Fruit fly (Drosophila melanogaster) whole organism, embryonic: ENCODE measurements around the gene CG5665.

ENCODE experiments used
- Awh ChIP-seq: fragments of 200-800 bp; sonication (Bioruptor generic); IDR thresholded peaks from 2 replicates; pipeline ENCODE4, ENCODE4 v1.3.6; 2022; ENCODE audit warnings: missing biosample characterization, missing genetic modification characterization
- B-H1 ChIP-seq: fragments of 200-800 bp; sonication (Bioruptor generic); IDR thresholded peaks from 3 replicates; pipeline ENCODE4 v1.3.6; 2022; ENCODE audit warnings: missing biosample characterization, missing genetic modification characterization
- CG12236 ChIP-seq: fragments of 200-800 bp; sonication (Bioruptor generic); optimal IDR thresholded peaks from 2 replicates; lab custom pipeline; 2016; ENCODE audit warnings: missing biosample characterization, missing genetic modification characterization
- CG17385 ChIP-seq: fragments of 200-800 bp; sonication (Bioruptor generic); optimal IDR thresholded peaks from 3 replicates; lab custom pipeline; 2018; ENCODE audit warnings: missing biosample characterization, mild to moderate bottlenecking, missing genetic modification characterization
- CG1792 ChIP-seq: fragments of 200-800 bp; sonication (Bioruptor generic); optimal IDR thresholded peaks from 2 replicates; lab custom pipeline; 2016; ENCODE audit warnings: missing biosample characterization, missing genetic modification characterization
- CG2120 ChIP-seq: fragments of 200-800 bp; sonication (Bioruptor generic); optimal IDR thresholded peaks from 3 replicates; lab custom pipeline; 2016; ENCODE audit warnings: missing biosample characterization, missing genetic modification characterization
- CG32772 ChIP-seq: fragments of 200-800 bp; sonication (Bioruptor generic); IDR thresholded peaks from 2 replicates; pipeline ENCODE4 v1.3.6; 2022; ENCODE audit warnings: missing biosample characterization, missing genetic modification characterization
- CG4360 ChIP-seq: fragments of 200-800 bp; sonication (Bioruptor generic); IDR thresholded peaks from 2 replicates; pipeline ENCODE4 v1.3.6; 2022; ENCODE audit warnings: missing biosample characterization, missing genetic modification characterization
- CG5180 ChIP-seq: fragments of 200-800 bp; sonication (Bioruptor generic); optimal IDR thresholded peaks from 3 replicates; lab custom pipeline; 2017; ENCODE audit warnings: missing biosample characterization, missing genetic modification characterization, mild to moderate bottlenecking, moderate library complexity, missing genetic modification reagents
- CG6791 ChIP-seq: fragments of 200-800 bp; sonication (Bioruptor generic); IDR thresholded peaks from 3 replicates; pipeline ENCODE4 v1.3.6; 2022; ENCODE audit warnings: missing biosample characterization, missing genetic modification characterization; ENCODE audit not compliant: partially characterized antibody
- CG7357 ChIP-seq: fragments of 200-800 bp; sonication (Bioruptor generic); IDR thresholded peaks from 3 replicates; pipeline ENCODE4 v1.3.6; 2022; ENCODE audit warnings: missing biosample characterization, missing genetic modification characterization
- CG8359 ChIP-seq: fragments of 200-800 bp; sonication (Bioruptor generic); optimal IDR thresholded peaks from 2 replicates; lab custom pipeline; 2017; ENCODE audit warnings: missing biosample characterization, mild to moderate bottlenecking, missing genetic modification characterization, borderline replicate concordance
- Dad ChIP-seq: fragments of 200-800 bp; sonication (Bioruptor generic); optimal IDR thresholded peaks from 3 replicates; lab custom pipeline; 2016; ENCODE audit warnings: missing biosample characterization, missing genetic modification characterization
- Dip3 ChIP-seq: fragments of 200-800 bp; sonication (Bioruptor generic); optimal IDR thresholded peaks from 3 replicates; lab custom pipeline; 2016; ENCODE audit warnings: missing biosample characterization, missing genetic modification characterization
- GATAe ChIP-seq: fragments of 200-800 bp; sonication (Bioruptor generic); conservative IDR thresholded peaks from 2 replicates; pipeline ENCODE4 v1.3.6; 2022; ENCODE audit warnings: missing biosample characterization, missing genetic modification characterization
- HmgD ChIP-seq: fragments of 200-800 bp; sonication (Bioruptor generic); optimal IDR thresholded peaks from 3 replicates; lab custom pipeline; 2016; ENCODE audit warnings: missing biosample characterization, missing genetic modification characterization
- Hmx ChIP-seq: fragments of 200-800 bp; sonication (Bioruptor generic); optimal IDR thresholded peaks from 2 replicates; lab custom pipeline; 2016; ENCODE audit warnings: missing biosample characterization, missing genetic modification characterization
- Jarid2 ChIP-seq: fragments of 200-800 bp; sonication (Bioruptor generic); optimal IDR thresholded peaks from 3 replicates; lab custom pipeline; 2017; ENCODE audit warnings: mild to moderate bottlenecking, missing biosample characterization, missing genetic modification reagents, missing genetic modification characterization
- MTF-1 ChIP-seq: fragments of 200-800 bp; sonication (Bioruptor generic); optimal IDR thresholded peaks from 2 replicates; lab custom pipeline; 2018; ENCODE audit warnings: missing biosample characterization, mild to moderate bottlenecking, missing genetic modification characterization, borderline replicate concordance
- Nf-YB ChIP-seq: fragments of 200-800 bp; sonication (Bioruptor generic); optimal IDR thresholded peaks from 3 replicates; lab custom pipeline; 2019; ENCODE audit warnings: missing biosample characterization, mild to moderate bottlenecking, missing genetic modification characterization, moderate library complexity
- Oaz ChIP-seq: fragments of 200-800 bp; sonication (Bioruptor generic); IDR thresholded peaks from 2 replicates; pipeline ENCODE4 v1.3.6; 2022; ENCODE audit warnings: missing biosample characterization, missing genetic modification characterization
- Rfx ChIP-seq: fragments of 200-800 bp; sonication (Bioruptor generic); IDR thresholded peaks from 2 replicates; pipeline ENCODE4 v1.3.6; 2022; ENCODE audit warnings: missing biosample characterization, missing genetic modification characterization
- Rx ChIP-seq: fragments of 200-800 bp; sonication (Bioruptor generic); IDR thresholded peaks from 2 replicates; pipeline ENCODE4 v1.3.6; 2022; ENCODE audit warnings: missing biosample characterization, missing genetic modification characterization
- Trl ChIP-seq, 3 experiments: fragments of >200 bp in 2 of 3; fragments of 200-800 bp in 1 of 3; sonication (Bioruptor generic) in 1 of 3; optimal IDR thresholded peaks; 2 replicates in 1 of 3; 3 replicates in 2 of 3; lab custom pipeline; 2016 to 2017; ENCODE audit warnings: missing biosample characterization in 1 of 3, missing genetic modification characterization in 1 of 3
- Xbp1 ChIP-seq: fragments of 200-800 bp; sonication (Bioruptor generic); optimal IDR thresholded peaks from 3 replicates; lab custom pipeline; 2016; ENCODE audit warnings: missing biosample characterization, mild to moderate bottlenecking, missing genetic modification characterization
- Xrp1 ChIP-seq: fragments of 200-800 bp; sonication (Bioruptor generic); IDR thresholded peaks from 2 replicates; pipeline ENCODE4 v1.3.6; 2022; ENCODE audit warnings: missing biosample characterization, missing genetic modification characterization
- bbx ChIP-seq: fragments of 200-800 bp; sonication (Bioruptor generic); IDR thresholded peaks from 2 replicates; pipeline ENCODE4 v1.3.6; 2022; ENCODE audit warnings: missing biosample characterization, missing genetic modification characterization; ENCODE audit not compliant: partially characterized antibody
- bowl ChIP-seq: fragments of 200-800 bp; sonication (Bioruptor generic); IDR thresholded peaks from 2 replicates; pipeline ENCODE4 v1.3.6; 2022; ENCODE audit warnings: missing biosample characterization, missing genetic modification characterization
- cas ChIP-seq: fragments of 200-800 bp; sonication (Bioruptor generic); IDR thresholded peaks from 2 replicates; pipeline ENCODE4 v1.3.6; 2022; ENCODE audit warnings: missing biosample characterization, missing genetic modification characterization
- cato ChIP-seq: fragments of 200-800 bp; sonication (Bioruptor generic); optimal IDR thresholded peaks from 2 replicates; lab custom pipeline; 2016; ENCODE audit warnings: missing biosample characterization, missing genetic modification characterization, borderline replicate concordance
- cg ChIP-seq: fragments of 200-800 bp; sonication (Bioruptor generic); optimal IDR thresholded peaks from 3 replicates; lab custom pipeline; 2019; ENCODE audit warnings: missing biosample characterization, mild to moderate bottlenecking, missing genetic modification characterization, moderate library complexity
- chinmo ChIP-seq: fragments of 200-800 bp; sonication (Bioruptor generic); IDR thresholded peaks from 4 replicates; pipeline ENCODE4 v1.3.6; 2022; ENCODE audit warnings: missing biosample characterization, missing genetic modification characterization; ENCODE audit not compliant: partially characterized antibody
- danr ChIP-seq: fragments of 200-800 bp; sonication (Bioruptor generic); IDR thresholded peaks from 2 replicates; pipeline ENCODE4 v1.3.6; 2022; ENCODE audit warnings: missing biosample characterization, missing genetic modification characterization
- dm ChIP-seq: fragments of 200-800 bp; sonication (Bioruptor generic); optimal IDR thresholded peaks from 3 replicates; lab custom pipeline; 2016; ENCODE audit warnings: missing biosample characterization, missing genetic modification characterization
- exex ChIP-seq: fragments of 200-800 bp; sonication (Bioruptor generic); optimal IDR thresholded peaks from 4 replicates; lab custom pipeline; 2018; ENCODE audit warnings: missing biosample characterization, mild to moderate bottlenecking, missing genetic modification characterization, moderate library complexity
- fu2 ChIP-seq: fragments of 200-800 bp; sonication (Bioruptor generic); optimal IDR thresholded peaks from 2 replicates; lab custom pipeline; 2016; ENCODE audit warnings: missing biosample characterization, missing genetic modification characterization
- gem ChIP-seq: fragments of 200-800 bp; sonication (Bioruptor generic); optimal IDR thresholded peaks from 2 replicates; lab custom pipeline; 2019; ENCODE audit warnings: missing biosample characterization, mild to moderate bottlenecking, missing genetic modification characterization, moderate library complexity
- grn ChIP-seq: fragments of 200-800 bp; sonication (Bioruptor generic); optimal IDR thresholded peaks from 3 replicates; lab custom pipeline; 2017; ENCODE audit warnings: missing biosample characterization, missing genetic modification characterization
- ind ChIP-seq: fragments of 200-800 bp; sonication (Bioruptor generic); optimal IDR thresholded peaks from 3 replicates; lab custom pipeline; 2016; ENCODE audit warnings: missing biosample characterization, missing genetic modification characterization
- inv ChIP-seq: fragments of 200-800 bp; sonication (Bioruptor generic); IDR thresholded peaks from 2 replicates; pipeline ENCODE4 v1.3.6; 2022; ENCODE audit warnings: missing biosample characterization, missing genetic modification characterization; ENCODE audit not compliant: partially characterized antibody
- kni ChIP-seq: fragments of 200-800 bp; sonication (Bioruptor generic); optimal IDR thresholded peaks from 3 replicates; lab custom pipeline; 2017; ENCODE audit warnings: mild to moderate bottlenecking, missing biosample characterization, missing genetic modification reagents, missing genetic modification characterization
- lbe ChIP-seq: fragments of 200-800 bp; sonication (Bioruptor generic); optimal IDR thresholded peaks from 2 replicates; lab custom pipeline; 2016; ENCODE audit warnings: missing biosample characterization, mild to moderate bottlenecking, missing genetic modification characterization
- lmd ChIP-seq: fragments of 200-800 bp; sonication (Bioruptor generic); IDR thresholded peaks from 2 replicates; pipeline ENCODE4 v1.3.6; 2022; ENCODE audit warnings: missing biosample characterization, missing genetic modification characterization
- peb ChIP-seq: fragments of 200-800 bp; sonication (Bioruptor generic); IDR thresholded peaks from 2 replicates; pipeline ENCODE4 v1.3.6; 2022; ENCODE audit warnings: missing biosample characterization, missing genetic modification characterization
- sisA ChIP-seq: fragments of 200-800 bp; sonication (Bioruptor generic); IDR thresholded peaks from 2 replicates; pipeline ENCODE4 v1.3.6; 2022; ENCODE audit warnings: missing biosample characterization, missing genetic modification characterization
- sna ChIP-seq: fragments of 200-800 bp; sonication (Bioruptor generic); IDR thresholded peaks from 2 replicates; pipeline ENCODE4 v1.3.6; 2022; ENCODE audit warnings: missing biosample characterization, missing genetic modification characterization; ENCODE audit not compliant: partially characterized antibody
- stc ChIP-seq: fragments of 200-800 bp; sonication (Bioruptor generic); IDR thresholded peaks from 2 replicates; pipeline ENCODE4 v1.3.6; 2022; ENCODE audit warnings: missing biosample characterization, missing genetic modification characterization
- tin ChIP-seq: fragments of 200-800 bp; sonication (Bioruptor generic); optimal IDR thresholded peaks from 3 replicates; lab custom pipeline; 2016; ENCODE audit warnings: missing biosample characterization, missing genetic modification characterization
- usp ChIP-seq: fragments of >200 bp; optimal IDR thresholded peaks from 2 replicates; lab custom pipeline; 2017; ENCODE audit warnings: missing biosample characterization, missing genetic modification characterization
- zfh1 ChIP-seq: fragments of 200-800 bp; sonication (Bioruptor generic); IDR thresholded peaks from 3 replicates; pipeline ENCODE4 v1.3.6; 2022; ENCODE audit warnings: missing biosample characterization, missing genetic modification characterization

The CG5665 gene

DNA sequence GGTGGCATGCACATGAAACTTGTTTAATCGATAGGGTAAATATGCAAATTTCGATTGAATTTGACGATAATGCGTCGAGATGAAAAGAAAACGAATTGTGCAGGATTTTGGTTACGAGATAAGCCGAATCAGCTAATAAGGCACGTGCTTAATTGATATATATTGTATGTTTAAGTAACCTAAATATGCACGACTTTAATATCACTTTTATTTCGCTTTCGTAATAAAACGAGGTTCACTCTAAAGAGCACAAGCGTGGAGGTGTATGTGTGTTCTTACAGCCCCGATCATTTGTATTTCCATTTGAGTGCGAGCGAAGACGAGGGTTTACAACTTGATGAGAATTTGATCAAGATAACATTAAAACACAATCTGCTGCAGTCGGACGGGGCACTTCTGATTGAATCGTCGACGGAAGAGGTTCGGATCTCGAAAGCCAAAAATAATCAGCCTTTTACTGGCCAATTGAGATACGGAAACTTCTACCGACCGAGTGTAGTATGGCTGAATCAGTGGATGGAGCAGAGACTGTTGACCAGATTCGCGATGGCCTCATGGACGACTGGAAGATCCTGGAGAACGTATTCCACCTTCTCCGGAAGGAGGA is 4.5 kb upstream of the CG5665 start (continued):
- TF ChIP-seq cg (GFP tag; lab: Kevin White, UChicago) (peak; percentile 22), usp (no peak), B-H1 (GFP tag; lab: Robert Waterston, UW) (no peak), Hmx (GFP tag; lab: Kevin White, UChicago) (no peak), danr (GFP tag; lab: Robert Waterston, UW) (no peak), CG12236 (GFP tag; lab: Kevin White, UChicago) (no peak), CG7357 (GFP tag; lab: Robert Waterston, UW) (no peak), exex (tag; lab: Kevin White, UChicago) (no peak), bowl (GFP tag; lab: Robert Waterston, UW) (no peak), grn (GFP tag; lab: Kevin White, UChicago) (peak; percentile 94), Rx (no peak), CG2120 (GFP tag; lab: Kevin White, UChicago) (peak; percentile 4), Oaz (no peak), peb (no peak), Rfx (GFP tag; lab: Robert Waterston, UW) (peak; percentile 16; the same call in 1 of the 2 replicates), sna (GFP tag; lab: Robert Waterston, UW) (no peak), stc (GFP tag; lab: Robert Waterston, UW) (no peak), gem (tag; lab: Kevin White, UChicago) (no peak), dm (no peak), lmd (GFP tag; lab: Robert Waterston, UW) (no peak), Xbp1 (GFP tag; lab: Kevin White, UChicago) (no peak), CG1792 (GFP tag; lab: Kevin White, UChicago) (no peak), inv (GFP tag; lab: Robert Waterston, UW) (no peak), cas (GFP tag; lab: Robert Waterston, UW) (no peak), CG32772 (GFP tag; lab: Robert Waterston, UW) (no peak), CG17385 (GFP tag; lab: Kevin White, UChicago) (no peak), tin (GFP tag; lab: Kevin White, UChicago) (no peak), chinmo (GFP tag; lab: Robert Waterston, UW) (peak; percentile 72; the same call in 1 of the 4 replicates), bbx (GFP tag; lab: Robert Waterston, UW) (no peak), MTF-1 (no peak), Jarid2 (no peak), CG8359 (GFP tag; lab: Kevin White, UChicago) (no peak), sisA (GFP tag; lab: Robert Waterston, UW) (no peak), Dip3 (GFP tag; lab: Kevin White, UChicago) (no peak), CG6791 (GFP tag; lab: Robert Waterston, UW) (no peak), lbe (GFP tag; lab: Kevin White, UChicago) (peak; percentile 24), Dad (GFP tag; lab: Kevin White, UChicago) (no peak), zfh1 (GFP tag; lab: Robert Waterston, UW) (no peak), cato (no peak), HmgD (no peak), ind (GFP tag; lab: Kevin White, UChicago) (no peak), CG5180 (GFP tag; lab: Kevin White, UChicago) (no peak), Awh (GFP tag; lab: Robert Waterston, UW) (no peak), Nf-YB (GFP tag; lab: Kevin White, UChicago) (no peak), kni (no peak), GATAe (peak; percentile 23; the same call in 1 of the 2 replicates), Xrp1 (GFP tag; lab: Robert Waterston, UW) (no peak), fu2 (GFP tag; lab: Kevin White, UChicago) (no peak), Trl (optimal IDR thresholded peaks at IDR 0.05; lab: Kevin White, UChicago) (peak in 1 of 2 experiments; percentile 1), Trl (GFP tag; optimal IDR thresholded peaks at IDR 0.05; lab: Kevin White, UChicago) (no peak), CG4360 (GFP tag; lab: Robert Waterston, UW) (no peak)
